Worm (Caenorhabditis elegans): Measurements from ENCODE around the gene rgs-11.

Gene rgs-11

ce11 chrX:14946217-14946463 lies 18.2 kb upstream of the rgs-11 start, which contains the start of gene mrp-5:
TSS of gene mrp-5 (minus strand) at chrX:14946317.
- TF ChIP-seq snpc-3.4 (tag; optimal IDR thresholded peaks at IDR 0.05) (no peak), ceh-91 (GFP tag; IDR thresholded peaks at IDR 0.05) (no peak), snpc-4 (GFP tag; optimal IDR thresholded peaks at IDR 0.05) (no peak), snpc-4 (tag; optimal IDR thresholded peaks at IDR 0.05) (no peak), ccch-3 (GFP tag; optimal IDR thresholded peaks at IDR 0.05) (no peak), ekl-4 (GFP tag; IDR thresholded peaks at IDR 0.05) (no peak), F33H1.4 (GFP tag; IDR thresholded peaks at IDR 0.05) (no peak), nhr-90 (tag; optimal IDR thresholded peaks at IDR 0.05) (no peak), F49E8.2 (tag; optimal IDR thresholded peaks at IDR 0.05; ENCODE audit: insufficient read depth) (no peak), zim-3 (tag; optimal IDR thresholded peaks at IDR 0.05) (no peak), Y53F4B.3 (GFP tag; IDR thresholded peaks at IDR 0.05) (no peak), madf-3 (GFP tag; IDR thresholded peaks at IDR 0.05) (no peak), egl-44 (GFP tag; IDR thresholded peaks at IDR 0.05) (no peak), nhr-120 (GFP tag; IDR thresholded peaks at IDR 0.05) (no peak), nfya-1 (tag; optimal IDR thresholded peaks at IDR 0.05; ENCODE audit: borderline replicate concordance, insufficient read depth) (no peak), lag-1 (GFP tag; IDR thresholded peaks at IDR 0.05) (no peak)

- no peak for TF ChIP-seq rpc-1 (optimal IDR thresholded peaks at IDR 0.05)
- TF ChIP-seq rpc-1 (tag; optimal IDR thresholded peaks at IDR 0.05) = no peak
- no peak for TF ChIP-seq chd-7 (tag; optimal IDR thresholded peaks at IDR 0.05)
- no peak for TF ChIP-seq egl-18 (GFP tag; IDR thresholded peaks at IDR 0.05)
- no peak for TF ChIP-seq cebp-1 (GFP tag; IDR thresholded peaks at IDR 0.05)
- TF ChIP-seq cebp-1 (tag; optimal IDR thresholded peaks at IDR 0.05) = peak; percentile 59
- no peak for TF ChIP-seq gei-17 (GFP tag; optimal IDR thresholded peaks at IDR 0.05)
- no peak for TF ChIP-seq die-1 (tag; optimal IDR thresholded peaks at IDR 0.05)
- TF ChIP-seq mxl-1 (tag; optimal IDR thresholded peaks at IDR 0.05) = no peak
- no peak for TF ChIP-seq F33H1.4 (GFP tag; IDR thresholded peaks at IDR 0.05)
- peak; percentile 47 to 51 for TF ChIP-seq let-607 (tag; optimal IDR thresholded peaks at IDR 0.05)
- peak; percentile 62 for TF ChIP-seq unc-62 (GFP tag; optimal IDR thresholded peaks at IDR 0.05)
- no peak for TF ChIP-seq ceh-58 (GFP tag; IDR thresholded peaks at IDR 0.05)
- peak; percentile 69 for TF ChIP-seq ets-4 (GFP tag; optimal IDR thresholded peaks at IDR 0.05)
- no peak for TF ChIP-seq attf-3 (GFP tag; conservative IDR thresholded peaks at IDR 0.05)
- no peak for TF ChIP-seq F10E7.11 (tag; optimal IDR thresholded peaks at IDR 0.05)
- peak; percentile 93 for TF ChIP-seq nhr-80 (tag; optimal IDR thresholded peaks at IDR 0.05)
- no peak for TF ChIP-seq hmg-20 (GFP tag; IDR thresholded peaks at IDR 0.05)
- peak; percentile 36 for TF ChIP-seq ceh-27 (GFP tag; optimal IDR thresholded peaks at IDR 0.05)
- no peak for TF ChIP-seq lin-26 (GFP tag; IDR thresholded peaks at IDR 0.05)
- TF ChIP-seq ztf-6 (GFP tag; IDR thresholded peaks at IDR 0.05) = no peak
- TF ChIP-seq attf-5 (GFP tag; optimal IDR thresholded peaks at IDR 0.05) = peak; percentile 32
- no peak for TF ChIP-seq Y95B8A.8 (GFP tag; IDR thresholded peaks at IDR 0.05)
- no peak for TF ChIP-seq nhr-179 (tag; optimal IDR thresholded peaks at IDR 0.05)
- TF ChIP-seq mes-4 (tag; optimal IDR thresholded peaks at IDR 0.05) = no peak
- TF ChIP-seq dox-1 (GFP tag; IDR thresholded peaks at IDR 0.05) = peak; percentile 51
- no peak for TF ChIP-seq bed-2 (GFP tag; IDR thresholded peaks at IDR 0.05)
- TF ChIP-seq rec-8 (tag; optimal IDR thresholded peaks at IDR 0.05) = no peak
- peak; percentile 12 for TF ChIP-seq somi-1 (GFP tag; optimal IDR thresholded peaks at IDR 0.05)
- no peak for TF ChIP-seq F57A8.1 (GFP tag; optimal IDR thresholded peaks at IDR 0.05)
- no peak for TF ChIP-seq F52B5.7 (tag; optimal IDR thresholded peaks at IDR 0.05)
- peak; percentile 76; the same call in 1 of the 2 replicates for TF ChIP-seq cebp-2 (GFP tag; IDR thresholded peaks at IDR 0.05)
- TF ChIP-seq dpff-1 (tag; optimal IDR thresholded peaks at IDR 0.05) = no peak
These were observed 17.6 kb upstream of the rgs-11 start for ce11 chrX:14946464-14947354.

Measured in whole organism, young adult.